Worm (Caenorhabditis elegans) whole organism, L2 larva: ENCODE measurements around the gene F53B1.8.

Source experiments
- C34F6.9 ChIP-seq: fragments of 150-350 bp; optimal IDR thresholded peaks from 2 replicates; lab custom pipeline; 2014; ENCODE audit warnings: missing biosample characterization, missing genetic modification characterization
- F13H6.1 ChIP-seq: sonication (generic microtip); optimal IDR thresholded peaks from 2 replicates; lab custom pipeline; 2016; ENCODE audit warnings: missing genetic modification characterization, missing compliant biosample characterization
- R02D3.7 ChIP-seq: fragments of 150-350 bp; optimal IDR thresholded peaks from 2 replicates; lab custom pipeline; 2014; ENCODE audit warnings: missing biosample characterization, missing genetic modification characterization
- Y55F3AM.14 ChIP-seq: fragments of 200-800 bp; sonication (Bioruptor generic); optimal IDR thresholded peaks from 2 replicates; lab custom pipeline; 2018; ENCODE audit warnings: mild to moderate bottlenecking, missing genetic modification characterization, missing compliant biosample characterization
- ZK546.5 ChIP-seq: sonication (generic microtip); optimal IDR thresholded peaks from 2 replicates; lab custom pipeline; 2017; ENCODE audit warnings: missing biosample characterization, missing genetic modification characterization
- aly-2 ChIP-seq: fragments of 150-350 bp; optimal IDR thresholded peaks from 2 replicates; lab custom pipeline; 2014; ENCODE audit warnings: missing biosample characterization, missing genetic modification characterization
- ama-1 ChIP-seq: fragments of 150-350 bp; optimal IDR thresholded peaks from 2 replicates; lab custom pipeline; 2018; ENCODE audit warnings: inconsistent platforms
- blmp-1 ChIP-seq: sonication (generic microtip); optimal IDR thresholded peaks from 2 replicates; lab custom pipeline; 2017; ENCODE audit warnings: missing genetic modification characterization, mild to moderate bottlenecking, missing compliant biosample characterization, antibody characterized with exemption, moderate library complexity; ENCODE audit not compliant: insufficient read depth
- ceh-16 ChIP-seq: fragments of 150-350 bp; optimal IDR thresholded peaks from 2 replicates; lab custom pipeline; 2014; ENCODE audit warnings: missing biosample characterization, missing genetic modification characterization
- ceh-82 ChIP-seq: fragments of 150-350 bp; optimal IDR thresholded peaks from 2 replicates; lab custom pipeline; 2014; ENCODE audit warnings: missing biosample characterization, missing genetic modification characterization
- dmd-4 ChIP-seq: sonication (generic microtip); optimal IDR thresholded peaks from 2 replicates; lab custom pipeline; 2017; ENCODE audit warnings: missing biosample characterization, missing genetic modification characterization
- egl-27 ChIP-seq: sonication (generic microtip); optimal IDR thresholded peaks from 3 replicates; lab custom pipeline; 2017; ENCODE audit warnings: missing biosample characterization, missing genetic modification reagents, missing genetic modification characterization
- elt-3 ChIP-seq: sonication (generic microtip); optimal IDR thresholded peaks from 2 replicates; lab custom pipeline; 2017; ENCODE audit warnings: missing biosample characterization, missing genetic modification characterization
- fos-1 ChIP-seq: fragments of 150-350 bp; optimal IDR thresholded peaks from 2 replicates; lab custom pipeline; 2014; ENCODE audit warnings: missing biosample characterization, missing genetic modification characterization
- gmeb-1 ChIP-seq: fragments of 150-350 bp; optimal IDR thresholded peaks from 2 replicates; lab custom pipeline; 2014; ENCODE audit warnings: missing biosample characterization, missing genetic modification characterization
- lin-11 ChIP-seq: fragments of 150-350 bp; sonication (generic microtip); optimal IDR thresholded peaks from 2 replicates; lab custom pipeline; 2014; ENCODE audit warnings: missing biosample characterization, missing genetic modification characterization, inconsistent platforms, mixed read lengths
- lin-13 ChIP-seq: fragments of 150-350 bp; optimal IDR thresholded peaks from 2 replicates; lab custom pipeline; 2014; ENCODE audit warnings: missing biosample characterization, missing genetic modification reagents, missing genetic modification characterization
- lin-39 ChIP-seq: fragments of 150-350 bp; optimal IDR thresholded peaks from 2 replicates; lab custom pipeline; 2014; ENCODE audit warnings: missing biosample characterization, missing genetic modification reagents, missing genetic modification characterization
- lsy-2 ChIP-seq, 2 experiments: fragments of 150-350 bp in 1 of 2; sonication (generic microtip) in 1 of 2; optimal IDR thresholded peaks; 2 replicates each; lab custom pipeline; 2014 to 2017; ENCODE audit warnings: missing biosample characterization in 2 of 2, missing genetic modification characterization in 2 of 2
- mab-5 ChIP-seq: fragments of 150-350 bp; optimal IDR thresholded peaks from 2 replicates; lab custom pipeline; 2014; ENCODE audit warnings: missing biosample characterization, missing genetic modification characterization
- mbf-1 ChIP-seq: sonication (generic microtip); optimal IDR thresholded peaks from 2 replicates; lab custom pipeline; 2017; ENCODE audit warnings: missing biosample characterization, missing genetic modification characterization
- mdl-1 ChIP-seq, 2 experiments: fragments of 150-350 bp in 1 of 2; sonication (generic microtip) in 1 of 2; optimal IDR thresholded peaks; 2 replicates each; lab custom pipeline; 2017; ENCODE audit warnings: missing biosample characterization in 2 of 2, missing genetic modification characterization in 2 of 2
- nhr-10 ChIP-seq: sonication (generic microtip); optimal IDR thresholded peaks from 2 replicates; lab custom pipeline; 2017; ENCODE audit warnings: missing biosample characterization, missing genetic modification characterization
- nhr-11 ChIP-seq: fragments of 150-350 bp; optimal IDR thresholded peaks from 2 replicates; lab custom pipeline; 2014; ENCODE audit warnings: missing biosample characterization, missing genetic modification characterization
- nhr-12 ChIP-seq: fragments of 150-350 bp; optimal IDR thresholded peaks from 2 replicates; lab custom pipeline; 2014; ENCODE audit warnings: missing biosample characterization, missing genetic modification characterization
- nhr-129 ChIP-seq: fragments of 150-350 bp; optimal IDR thresholded peaks from 2 replicates; lab custom pipeline; 2014; ENCODE audit warnings: missing biosample characterization, missing genetic modification characterization
- nhr-21 ChIP-seq: fragments of 150-350 bp; optimal IDR thresholded peaks from 2 replicates; lab custom pipeline; 2014; ENCODE audit warnings: missing biosample characterization, missing genetic modification characterization
- nhr-23 ChIP-seq: fragments of 150-350 bp; optimal IDR thresholded peaks from 2 replicates; lab custom pipeline; 2014; ENCODE audit warnings: missing biosample characterization, missing genetic modification reagents, missing genetic modification characterization
- nhr-237 ChIP-seq: fragments of 150-350 bp; optimal IDR thresholded peaks from 2 replicates; lab custom pipeline; 2014; ENCODE audit warnings: missing biosample characterization, missing genetic modification characterization
- nhr-25 ChIP-seq: fragments of 150-350 bp; sonication (generic microtip); optimal IDR thresholded peaks from 3 replicates; lab custom pipeline; 2014; ENCODE audit warnings: missing biosample characterization, missing genetic modification characterization
- nhr-6 ChIP-seq: fragments of 150-350 bp; optimal IDR thresholded peaks from 2 replicates; lab custom pipeline; 2014; ENCODE audit warnings: missing biosample characterization, missing genetic modification characterization
- nhr-77 ChIP-seq: fragments of 150-350 bp; optimal IDR thresholded peaks from 2 replicates; lab custom pipeline; 2014; ENCODE audit warnings: missing biosample characterization, missing genetic modification characterization
- peb-1 ChIP-seq: fragments of 150-350 bp; optimal IDR thresholded peaks from 2 replicates; lab custom pipeline; 2014; ENCODE audit warnings: missing biosample characterization, missing genetic modification characterization
- sem-4 ChIP-seq: fragments of 150-350 bp; optimal IDR thresholded peaks from 2 replicates; lab custom pipeline; 2014; ENCODE audit warnings: missing biosample characterization, missing genetic modification reagents, missing genetic modification characterization
- skn-1 ChIP-seq: sonication (generic microtip); optimal IDR thresholded peaks from 2 replicates; lab custom pipeline; 2017; ENCODE audit warnings: missing biosample characterization, missing genetic modification characterization
- sma-3 ChIP-seq: sonication (generic microtip); optimal IDR thresholded peaks from 2 replicates; lab custom pipeline; 2016; ENCODE audit warnings: missing genetic modification reagents, missing genetic modification characterization, missing compliant biosample characterization
- sma-9 ChIP-seq, 2 experiments: fragments of 150-350 bp in 1 of 2; sonication (generic microtip) in 1 of 2; optimal IDR thresholded peaks; 2 replicates each; lab custom pipeline; 2014 to 2016; ENCODE audit warnings: missing genetic modification characterization in 2 of 2, mild to moderate bottlenecking in 1 of 2, missing biosample characterization in 1 of 2, missing compliant biosample characterization in 1 of 2, missing genetic modification reagents in 1 of 2, moderate library complexity in 1 of 2
- snpc-4 ChIP-seq: fragments of 150-350 bp; optimal IDR thresholded peaks from 2 replicates; lab custom pipeline; 2014; ENCODE audit warnings: missing biosample characterization, missing genetic modification characterization
- unc-39 ChIP-seq: fragments of 150-350 bp; optimal IDR thresholded peaks from 2 replicates; lab custom pipeline; 2014; ENCODE audit warnings: missing biosample characterization, missing genetic modification characterization
- unc-55 ChIP-seq: fragments of 150-350 bp; sonication (generic microtip); optimal IDR thresholded peaks from 3 replicates; lab custom pipeline; 2014; ENCODE audit warnings: missing biosample characterization, missing genetic modification reagents, missing genetic modification characterization
- unc-62 ChIP-seq: fragments of 150-350 bp; optimal IDR thresholded peaks from 2 replicates; lab custom pipeline; 2014; ENCODE audit warnings: missing biosample characterization, missing genetic modification reagents, missing genetic modification characterization
- zag-1 ChIP-seq: fragments of 150-350 bp; optimal IDR thresholded peaks from 2 replicates; lab custom pipeline; 2014; ENCODE audit warnings: missing biosample characterization, missing genetic modification characterization
- ztf-1 ChIP-seq: fragments of 200-800 bp; sonication (Bioruptor generic); conservative IDR thresholded peaks from 2 replicates; pipeline ENCODE4 v1.3.6; 2022; ENCODE audit warnings: missing genetic modification characterization, missing compliant biosample characterization
- ztf-11 ChIP-seq: sonication (generic microtip); optimal IDR thresholded peaks from 2 replicates; lab custom pipeline; 2017; ENCODE audit warnings: missing biosample characterization, missing genetic modification characterization
- ztf-4 ChIP-seq: fragments of 150-350 bp; optimal IDR thresholded peaks from 2 replicates; lab custom pipeline; 2014; ENCODE audit warnings: missing biosample characterization, missing genetic modification characterization

The F53B1.8 gene

ce11 chrX:2140610-2141009 is 10.6 kb upstream of the F53B1.8 start:
- TF ChIP-seq lin-11 (tag; lab: Kevin White, UChicago) (no peak), nhr-21 (tag; lab: Kevin White, UChicago) (no peak), nhr-237 (no peak), zag-1 (tag; lab: Kevin White, UChicago) (no peak), mbf-1 (no peak), mab-5 (tag; lab: Kevin White, UChicago) (no peak), sma-9 (GFP tag; optimal IDR thresholded peaks at IDR 0.05; lab: Kevin White, UChicago) (peak; percentile 9), sma-9 (tag; optimal IDR thresholded peaks at IDR 0.05; lab: Kevin White, UChicago) (no peak), nhr-11 (tag; lab: Kevin White, UChicago) (no peak), unc-39 (tag; lab: Kevin White, UChicago) (no peak), skn-1 (tag; lab: Kevin White, UChicago) (no peak), nhr-23 (tag; lab: Kevin White, UChicago) (no peak), blmp-1 (tag; lab: Kevin White, UChicago) (no peak), fos-1 (tag; lab: Kevin White, UChicago) (no peak), nhr-6 (no peak), sma-3 (GFP tag; lab: Kevin White, UChicago) (no peak), C34F6.9 (tag; lab: Kevin White, UChicago) (peak; percentile 16), nhr-129 (tag; lab: Kevin White, UChicago) (peak; percentile 25), nhr-25 (tag; lab: Kevin White, UChicago) (no peak), elt-3 (tag; lab: Kevin White, UChicago) (no peak), unc-55 (GFP tag; lab: Kevin White, UChicago) (peak; percentile 45), nhr-10 (tag; lab: Kevin White, UChicago) (no peak), aly-2 (tag; lab: Kevin White, UChicago) (no peak), ztf-11 (tag; lab: Kevin White, UChicago) (no peak), ceh-16 (tag; lab: Kevin White, UChicago) (no peak), egl-27 (tag; lab: Kevin White, UChicago) (no peak), mdl-1 (tag; optimal IDR thresholded peaks at IDR 0.05; lab: Kevin White, UChicago) (no peak), F13H6.1 (tag; lab: Kevin White, UChicago) (no peak), Y55F3AM.14 (no peak), ama-1 (lab: Kevin White, UChicago) (no peak), ztf-1 (GFP tag; lab: Robert Waterston, UW) (no peak), lin-39 (tag; lab: Kevin White, UChicago) (no peak)

DNA sequence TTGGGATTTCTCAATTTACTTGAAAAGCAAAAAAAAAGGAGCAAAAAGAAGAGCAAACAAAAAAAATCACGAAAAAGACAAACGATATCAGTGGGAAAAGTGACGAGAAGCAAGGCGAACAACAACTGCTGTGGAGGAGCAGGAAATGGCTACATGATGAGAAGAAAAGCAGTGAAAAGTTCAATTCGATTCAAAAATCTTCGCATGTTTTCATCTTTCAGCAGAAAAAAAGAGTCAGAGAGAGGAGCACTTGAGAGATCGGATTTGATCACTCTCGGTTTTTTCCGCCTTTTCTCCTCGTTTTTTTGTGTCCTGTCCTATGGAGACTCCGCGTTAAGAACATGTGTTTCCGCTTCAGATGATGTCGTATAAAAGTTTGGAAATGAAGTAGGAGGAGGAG is 8.9 kb upstream of the F53B1.8 start:
- TF ChIP-seq snpc-4 (no peak), nhr-21 (tag; lab: Kevin White, UChicago) (no peak), ztf-4 (tag; lab: Kevin White, UChicago) (no peak), dmd-4 (tag; lab: Kevin White, UChicago) (no peak), ztf-1 (GFP tag; lab: Robert Waterston, UW) (no peak), aly-2 (tag; lab: Kevin White, UChicago) (no peak), ceh-16 (tag; lab: Kevin White, UChicago) (no peak), skn-1 (tag; lab: Kevin White, UChicago) (no peak), nhr-77 (no peak), nhr-23 (tag; lab: Kevin White, UChicago) (no peak), R02D3.7 (tag; lab: Kevin White, UChicago) (no peak), nhr-10 (tag; lab: Kevin White, UChicago) (no peak), Y55F3AM.14 (no peak), C34F6.9 (tag; lab: Kevin White, UChicago) (peak; percentile 26), peb-1 (tag; lab: Kevin White, UChicago) (no peak), nhr-237 (no peak), sem-4 (tag; lab: Kevin White, UChicago) (no peak), lin-13 (GFP tag; lab: Kevin White, UChicago) (no peak), F13H6.1 (tag; lab: Kevin White, UChicago) (peak; percentile 68), lin-11 (tag; lab: Kevin White, UChicago) (no peak), sma-9 (GFP tag; optimal IDR thresholded peaks at IDR 0.05; lab: Kevin White, UChicago) (peak; percentile 55), sma-9 (tag; optimal IDR thresholded peaks at IDR 0.05; lab: Kevin White, UChicago) (no peak), nhr-25 (tag; lab: Kevin White, UChicago) (no peak), fos-1 (tag; lab: Kevin White, UChicago) (no peak), mbf-1 (no peak), ceh-82 (tag; lab: Kevin White, UChicago) (no peak), nhr-129 (tag; lab: Kevin White, UChicago) (peak; percentile 44), mdl-1 (tag; optimal IDR thresholded peaks at IDR 0.05; lab: Kevin White, UChicago) (no peak), nhr-11 (tag; lab: Kevin White, UChicago) (no peak), elt-3 (tag; lab: Kevin White, UChicago) (no peak), lin-39 (tag; lab: Kevin White, UChicago) (no peak), unc-62 (no peak), blmp-1 (tag; lab: Kevin White, UChicago) (no peak), nhr-6 (peak; percentile 23), gmeb-1 (tag; lab: Kevin White, UChicago) (no peak), lsy-2 (tag; optimal IDR thresholded peaks at IDR 0.05; lab: Kevin White, UChicago) (peak in 1 of 2 experiments; percentile 30), mab-5 (tag; lab: Kevin White, UChicago) (no peak), ZK546.5 (tag; lab: Kevin White, UChicago) (no peak), sma-3 (GFP tag; lab: Kevin White, UChicago) (no peak), nhr-12 (tag; lab: Kevin White, UChicago) (no peak), ama-1 (lab: Kevin White, UChicago) (no peak)
